Worm (Caenorhabditis elegans): ENCODE data around the gene E02A10.3.

E02A10.3 gene

DNA sequence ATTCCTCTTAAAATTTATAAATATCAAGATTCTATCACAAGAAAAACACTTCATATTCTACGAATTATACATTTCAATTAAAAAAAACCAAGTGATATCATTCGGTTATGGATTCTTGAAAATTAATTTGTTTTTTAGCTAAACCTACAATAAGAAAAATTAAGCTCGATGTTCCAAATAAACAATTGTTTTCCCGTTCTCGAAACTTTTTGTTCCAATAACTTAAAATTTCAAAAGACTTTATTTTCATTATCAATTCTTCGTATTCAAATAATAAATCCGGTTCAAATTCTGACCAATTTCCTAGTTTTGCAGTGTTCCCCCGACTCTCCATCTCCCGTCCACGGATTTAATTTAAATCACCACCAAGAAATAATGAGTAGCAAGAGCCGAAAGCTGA, at the start of gene E02A10.3:
Gene E02A10.3, plus strand, starts transcription at position 301 of the 400 bp plus-strand sequence.
- TF ChIP-seq sptf-1 (tag; optimal IDR thresholded peaks at IDR 0.05) (no peak), nhr-28 (tag; optimal IDR thresholded peaks at IDR 0.05) (no peak), pha-4 (tag; optimal IDR thresholded peaks at IDR 0.05) (no peak), mep-1 (tag; optimal IDR thresholded peaks at IDR 0.05) (no peak), lin-13 (tag; optimal IDR thresholded peaks at IDR 0.05) (no peak), mls-2 (tag; optimal IDR thresholded peaks at IDR 0.05) (no peak), nhr-2 (tag; optimal IDR thresholded peaks at IDR 0.05) (no peak), elt-3 (tag; optimal IDR thresholded peaks at IDR 0.05) (no peak)

DNA sequence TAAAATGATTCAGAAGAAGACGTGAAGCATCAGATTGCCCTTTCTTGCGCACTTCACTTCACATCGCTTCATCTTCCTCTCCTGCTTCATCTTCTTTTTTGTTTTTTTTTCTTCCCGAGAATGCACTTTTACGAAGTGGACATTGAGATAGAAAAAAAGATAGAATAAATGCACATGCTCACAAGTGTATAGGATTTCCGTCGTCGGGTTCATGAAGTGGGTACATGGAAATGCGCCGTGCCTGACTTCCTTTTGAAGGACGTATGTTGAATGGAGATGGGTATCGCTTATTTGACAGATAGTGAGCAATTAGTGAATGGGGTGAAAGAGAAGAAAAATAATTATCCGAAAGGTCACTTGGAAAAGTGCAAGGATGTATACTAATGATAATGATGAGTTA, 49.3 kb upstream of the E02A10.3 start:
- TF ChIP-seq elt-1 (tag; optimal IDR thresholded peaks at IDR 0.05; ENCODE audit: borderline replicate concordance, insufficient read depth) (no peak), M03D4.4 (tag; optimal IDR thresholded peaks at IDR 0.05) (no peak), nhr-237 (tag; optimal IDR thresholded peaks at IDR 0.05) (no peak), nhr-76 (tag; optimal IDR thresholded peaks at IDR 0.05) (no peak), blmp-1 (tag; optimal IDR thresholded peaks at IDR 0.05) (no peak), ceh-83 (GFP tag; optimal IDR thresholded peaks at IDR 0.05) (no peak), unc-120 (tag; optimal IDR thresholded peaks at IDR 0.05; ENCODE audit: poor library complexity, severe bottlenecking) (no peak), pha-4 (tag; optimal IDR thresholded peaks at IDR 0.05) (no peak), hlh-1 (tag; optimal IDR thresholded peaks at IDR 0.05) (no peak), ces-1 (GFP tag; optimal IDR thresholded peaks at IDR 0.05) (no peak), zip-8 (tag; optimal IDR thresholded peaks at IDR 0.05) (no peak)

DNA sequence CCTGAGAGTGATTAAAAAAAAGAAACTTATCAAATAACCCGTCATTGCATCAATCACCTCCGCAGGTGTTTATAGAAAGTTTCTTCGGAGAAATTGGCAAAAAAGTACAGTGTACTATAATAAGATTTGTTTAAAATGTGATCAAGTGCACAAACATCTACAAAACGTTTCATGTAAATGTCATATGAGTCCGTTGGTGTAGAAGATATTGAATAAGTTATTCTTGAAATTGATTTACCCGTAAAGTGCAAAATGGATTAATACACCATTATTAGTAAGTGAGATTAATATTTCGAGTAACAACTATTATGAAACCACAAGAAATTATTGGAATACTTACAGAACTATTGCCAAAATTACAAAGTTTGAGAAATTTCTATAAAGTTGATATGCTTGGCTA, 48.3 kb upstream of the E02A10.3 start:
- TF ChIP-seq sem-2 (GFP tag; optimal IDR thresholded peaks at IDR 0.05) (no peak), ces-1 (GFP tag; optimal IDR thresholded peaks at IDR 0.05) (peak; percentile 5)

DNA sequence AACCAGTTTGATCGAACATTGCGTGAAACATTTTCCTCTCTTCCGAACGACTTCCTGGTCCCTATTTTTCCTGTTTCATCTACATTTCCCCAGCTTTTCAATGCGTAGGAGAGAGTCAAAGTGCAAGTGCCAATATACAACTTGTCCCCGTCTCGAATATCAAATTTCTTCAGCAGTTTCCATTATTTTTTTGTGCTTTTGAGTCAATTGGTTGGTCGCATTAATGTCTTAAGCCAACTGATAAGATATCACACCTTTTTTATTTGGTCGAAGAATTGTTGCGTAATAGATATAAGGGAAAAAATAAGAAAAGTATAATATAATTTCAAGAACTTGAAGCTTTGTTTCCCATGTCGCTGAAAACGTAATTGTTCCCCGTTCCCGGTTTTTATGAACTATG, 47.0 kb upstream of the E02A10.3 start:
- TF ChIP-seq zip-8 (tag; optimal IDR thresholded peaks at IDR 0.05), result peak; percentile 75
- TF ChIP-seq drap-1 (GFP tag; optimal IDR thresholded peaks at IDR 0.05), result no peak
- no peak for TF ChIP-seq lsy-2 (tag; optimal IDR thresholded peaks at IDR 0.05)

DNA sequence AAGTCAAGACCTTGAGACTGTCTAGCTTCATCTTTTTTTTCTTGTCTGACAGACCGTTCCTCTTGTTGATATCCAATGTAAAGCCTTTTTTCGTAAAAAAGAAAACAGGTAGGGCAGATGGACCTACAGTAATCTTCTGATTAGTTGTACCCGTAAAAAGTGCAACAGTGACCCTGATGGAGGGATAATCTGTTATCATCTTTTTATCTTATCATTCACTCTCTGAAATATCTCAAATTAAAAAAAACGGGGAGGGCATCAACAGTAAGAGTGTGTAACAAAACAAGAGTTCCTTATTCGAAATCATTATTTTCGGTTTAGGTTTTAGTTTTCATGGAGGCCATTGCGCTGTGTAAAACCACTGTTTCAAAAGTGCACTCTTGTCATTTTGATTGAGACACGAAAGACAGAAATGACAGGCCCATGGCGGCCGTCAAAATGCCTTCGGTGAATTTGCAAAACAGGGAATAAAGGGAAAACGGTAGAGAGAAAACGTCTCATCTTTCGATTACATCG, 45.7 kb upstream of the E02A10.3 start:
- TF ChIP-seq unc-120 (tag; optimal IDR thresholded peaks at IDR 0.05; ENCODE audit: poor library complexity, severe bottlenecking) (no peak), ztf-11 (tag; optimal IDR thresholded peaks at IDR 0.05) (no peak), unc-62 (GFP tag; optimal IDR thresholded peaks at IDR 0.05) (no peak), bed-3 (GFP tag; optimal IDR thresholded peaks at IDR 0.05) (no peak), zip-8 (tag; optimal IDR thresholded peaks at IDR 0.05) (no peak), nhr-76 (tag; optimal IDR thresholded peaks at IDR 0.05) (no peak), nhr-28 (tag; optimal IDR thresholded peaks at IDR 0.05) (no peak), mls-2 (tag; optimal IDR thresholded peaks at IDR 0.05) (no peak), lin-32 (GFP tag; optimal IDR thresholded peaks at IDR 0.05) (no peak)

DNA sequence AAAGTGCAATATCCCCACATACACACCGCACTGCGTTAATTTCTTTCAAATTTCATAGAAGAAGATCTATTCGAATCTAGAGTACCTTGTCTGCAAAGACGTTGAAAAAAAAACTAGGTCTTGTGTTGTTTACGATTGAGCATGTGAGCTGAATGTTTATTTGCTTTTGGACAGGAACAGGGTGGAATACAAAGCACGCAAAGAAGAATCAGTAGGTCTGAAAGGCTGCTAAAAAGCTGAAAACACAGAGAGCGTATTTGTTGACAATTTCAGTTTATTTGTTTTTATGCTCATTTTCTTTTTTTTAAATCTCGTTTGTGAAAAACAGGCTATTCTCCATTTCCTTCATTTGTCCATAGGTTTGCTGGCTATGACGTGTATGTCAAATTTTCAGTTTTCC, 44.5 kb upstream of the E02A10.3 start:
- TF ChIP-seq flh-1 (GFP tag; optimal IDR thresholded peaks at IDR 0.05), result no peak
- no peak for TF ChIP-seq lin-32 (GFP tag; optimal IDR thresholded peaks at IDR 0.05)
- TF ChIP-seq nhr-2 (tag; optimal IDR thresholded peaks at IDR 0.05), result no peak
- no peak for TF ChIP-seq unc-39 (tag; optimal IDR thresholded peaks at IDR 0.05)
- TF ChIP-seq tbx-8 (GFP tag; optimal IDR thresholded peaks at IDR 0.05), result no peak
- no peak for TF ChIP-seq M03D4.4 (tag; optimal IDR thresholded peaks at IDR 0.05)
- TF ChIP-seq nhr-237 (tag; optimal IDR thresholded peaks at IDR 0.05), result no peak
- TF ChIP-seq mep-1 (tag; optimal IDR thresholded peaks at IDR 0.05), result no peak
- no peak for TF ChIP-seq elt-3 (tag; optimal IDR thresholded peaks at IDR 0.05)
- no peak for TF ChIP-seq sem-2 (GFP tag; optimal IDR thresholded peaks at IDR 0.05)
- TF ChIP-seq unc-120 (tag; optimal IDR thresholded peaks at IDR 0.05; ENCODE audit: poor library complexity, severe bottlenecking), result no peak
- no peak for TF ChIP-seq mls-2 (tag; optimal IDR thresholded peaks at IDR 0.05)
- TF ChIP-seq elt-1 (tag; optimal IDR thresholded peaks at IDR 0.05; ENCODE audit: borderline replicate concordance, insufficient read depth), result no peak

Measured in whole organism, mixed stage, embryonic.